Fruit fly (Drosophila melanogaster): Measurements from ENCODE around the gene Sgt.

DNA sequence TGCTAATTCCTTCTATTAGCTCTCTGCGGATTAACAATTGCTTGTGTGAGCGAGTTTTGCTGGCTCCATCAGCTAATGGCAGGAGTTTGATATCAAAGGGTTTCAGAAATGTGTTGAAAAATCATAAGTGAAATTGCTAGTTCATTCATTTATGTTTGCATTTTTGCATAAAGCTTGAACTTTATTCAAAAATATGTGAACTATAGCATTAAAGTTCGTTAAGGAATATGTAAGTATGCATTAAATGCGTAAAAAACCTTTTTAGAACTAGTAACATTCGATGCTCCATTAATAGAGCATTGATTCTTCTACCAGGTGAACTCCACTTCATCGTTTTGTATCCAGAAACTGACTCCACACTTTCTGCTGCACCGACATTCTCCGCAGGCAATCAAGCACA is 21.3 kb downstream of the Sgt start:
- no peak for TF ChIP-seq pan (optimal IDR thresholded peaks at IDR 0.05)
- no peak for TF ChIP-seq Dll (optimal IDR thresholded peaks at IDR 0.05)
- TF ChIP-seq usp (GFP tag; optimal IDR thresholded peaks at IDR 0.05), result no peak
- TF ChIP-seq psq (optimal IDR thresholded peaks at IDR 0.05), result no peak
- TF ChIP-seq EcR (GFP tag; optimal IDR thresholded peaks at IDR 0.05), result no peak
- TF ChIP-seq CG8478 (optimal IDR thresholded peaks at IDR 0.05), result no peak

Data from whole organism.